Fruit fly (Drosophila melanogaster): Measurements from ENCODE around the gene GMF.

GMF gene

DNA sequence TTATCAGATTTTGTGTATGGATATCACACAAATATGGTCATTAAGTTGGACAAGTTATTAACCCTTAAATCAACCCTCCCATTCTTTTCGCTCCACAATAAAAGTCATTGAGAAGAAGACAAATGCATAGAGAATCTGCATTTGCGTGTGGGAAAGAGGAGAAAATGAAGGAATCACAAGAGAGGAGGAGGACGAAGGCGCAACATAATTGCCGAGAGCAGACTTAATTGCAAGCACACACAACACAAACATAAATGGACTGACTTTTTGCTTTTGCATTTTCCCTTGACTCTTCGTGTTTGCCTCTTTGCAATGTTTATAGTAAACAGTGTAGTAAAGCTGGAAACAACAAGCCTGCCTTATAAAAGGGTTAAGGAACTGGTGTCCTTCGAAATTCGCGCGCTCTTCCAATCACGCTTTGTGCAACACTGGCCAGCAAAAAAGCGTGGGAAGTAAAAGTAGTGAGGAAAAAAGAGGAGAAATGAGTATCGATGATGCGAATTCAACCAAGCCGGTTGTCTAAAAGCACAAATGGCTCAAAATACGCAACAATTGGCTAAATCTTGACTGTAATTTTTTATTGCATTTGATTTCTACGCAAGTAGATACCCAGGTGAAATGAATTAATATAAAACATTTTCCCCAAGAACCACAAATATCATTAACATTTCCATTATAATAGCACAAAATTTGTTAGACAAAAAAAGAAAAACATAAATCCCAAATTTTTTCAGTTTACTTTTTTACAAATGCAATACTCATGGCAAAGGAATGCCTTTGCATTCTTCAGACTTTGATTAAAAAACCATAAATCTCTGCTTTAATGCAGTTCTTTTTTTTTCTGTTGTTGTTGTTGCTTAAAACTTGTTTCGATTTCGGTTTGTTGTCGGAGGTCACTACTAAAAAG, 35.3 kb downstream of the GMF start:
- TF ChIP-seq ham (GFP tag; IDR thresholded peaks at IDR 0.05) = no peak
- TF ChIP-seq CG7372 (GFP tag; IDR thresholded peaks at IDR 0.05) = no peak
- TF ChIP-seq btn (GFP tag; optimal IDR thresholded peaks at IDR 0.05) = no peak
- no peak for TF ChIP-seq Ssrp (tag; optimal IDR thresholded peaks at IDR 0.05)
- peak; percentile 75 for TF ChIP-seq sens (GFP tag)
- peak; percentile 27 for TF ChIP-seq nom (GFP tag; optimal IDR thresholded peaks at IDR 0.05)

DNA sequence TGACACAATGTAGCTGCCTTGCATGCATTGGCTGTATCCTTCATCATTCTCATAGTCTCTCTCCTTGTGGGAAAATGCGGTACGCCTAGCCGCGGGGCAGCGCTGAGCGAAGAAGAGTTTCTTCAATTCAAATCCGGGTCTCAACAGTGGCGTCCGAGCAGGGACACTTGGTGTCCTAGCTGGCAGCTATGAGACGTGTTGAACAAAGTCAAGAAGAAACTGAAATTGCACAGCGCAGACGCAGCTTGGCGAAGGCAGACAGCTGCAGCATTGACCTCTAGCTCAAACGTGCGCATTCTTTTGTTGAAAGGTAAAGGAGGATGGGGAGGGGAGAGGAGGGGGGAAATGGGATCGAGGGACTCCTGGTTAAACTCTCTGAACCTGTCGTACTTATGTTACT, 39.0 kb downstream of the GMF start:
- peak; percentile 36 for TF ChIP-seq stwl (tag; optimal IDR thresholded peaks at IDR 0.05)
- no peak for TF ChIP-seq ATbp (GFP tag; optimal IDR thresholded peaks at IDR 0.05)
- TF ChIP-seq CG15073 (GFP tag; optimal IDR thresholded peaks at IDR 0.05) = peak; percentile 86
- TF ChIP-seq CG14050 (GFP tag; IDR thresholded peaks at IDR 0.05) = no peak
- TF ChIP-seq knrl (GFP tag; IDR thresholded peaks at IDR 0.05; ENCODE audit: partially characterized antibody) = peak; percentile 14; the same call in 1 of the 3 replicates
- peak; percentile 4 for TF ChIP-seq D (optimal IDR thresholded peaks at IDR 0.05)
- no peak for TF ChIP-seq D (GFP tag; optimal IDR thresholded peaks at IDR 0.05)
- peak; percentile 57; the same call in 1 of the 2 replicates for TF ChIP-seq crol (GFP tag; IDR thresholded peaks at IDR 0.05)
- TF ChIP-seq CG1832 (GFP tag; optimal IDR thresholded peaks at IDR 0.05) = peak; percentile 15
- peak; percentile 94 for TF ChIP-seq CG18011 (GFP tag; optimal IDR thresholded peaks at IDR 0.05)
- TF ChIP-seq CG16779 (GFP tag; IDR thresholded peaks at IDR 0.05) = peak; percentile 32; the same call in 1 of the 2 replicates
- no peak for TF ChIP-seq sisA (GFP tag; IDR thresholded peaks at IDR 0.05)
- 0 out of 3 replicates have a peak, but pooled peaks have one; percentile 72 for TF ChIP-seq CG2199 (GFP tag; IDR thresholded peaks at IDR 0.05)
- peak; percentile 19 for TF ChIP-seq ewg (GFP tag; optimal IDR thresholded peaks at IDR 0.05)
- 0 out of 2 replicates have a peak, but pooled peaks have one; percentile 36 for TF ChIP-seq CG5953 (GFP tag; IDR thresholded peaks at IDR 0.05)
- TF ChIP-seq CG15479 (GFP tag; optimal IDR thresholded peaks at IDR 0.05) = peak; percentile 11

DNA sequence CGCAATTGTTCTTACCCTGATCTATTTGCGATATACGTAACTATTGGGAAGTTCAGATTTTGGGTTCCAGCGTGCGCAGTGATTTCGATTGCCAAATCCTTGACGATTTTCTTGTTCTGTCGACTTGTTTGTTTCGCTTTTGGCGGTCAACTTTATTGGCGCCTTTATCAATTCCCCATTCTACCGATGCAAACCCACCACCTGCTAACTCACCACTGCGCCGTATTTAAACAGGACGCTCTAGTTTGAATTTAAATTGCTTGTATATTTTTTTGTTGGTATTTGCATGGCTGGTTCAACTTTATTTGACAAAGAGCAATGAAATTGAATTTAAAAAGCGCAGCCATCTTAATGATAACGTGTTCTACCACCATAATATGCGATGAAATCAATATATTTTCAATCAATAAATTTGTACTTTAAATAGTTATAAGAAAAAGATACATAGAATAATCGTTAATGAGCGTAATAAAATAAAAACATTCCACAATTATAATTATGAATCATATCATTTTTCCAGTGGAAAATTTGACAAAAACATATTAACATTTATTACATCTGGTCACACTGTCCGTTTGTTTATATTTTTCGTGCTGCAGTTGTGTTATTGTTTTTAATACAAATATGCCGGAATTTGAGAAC, 41.1 kb downstream of the GMF start, which contains the start of the genes twe and CG4935:
Gene twe, minus strand, starts transcription at position 302 of the 642 bp plus-strand sequence.
Gene CG4935, plus strand, starts transcription at position 566 of the 642 bp plus-strand sequence.
- TF ChIP-seq BEAF-32 (GFP tag; optimal IDR thresholded peaks at IDR 0.05) = peak; percentile 9
- TF ChIP-seq CG17328 (GFP tag; IDR thresholded peaks at IDR 0.05) = no peak
- no peak for TF ChIP-seq Doc2 (GFP tag; IDR thresholded peaks at IDR 0.05)
- TF ChIP-seq kay (GFP tag; optimal IDR thresholded peaks at IDR 0.05) = peak; percentile 29
- peak; percentile 37 for TF ChIP-seq CTCF (GFP tag; optimal IDR thresholded peaks at IDR 0.05)
- peak; percentile 2 for TF ChIP-seq CG7556 (GFP tag; optimal IDR thresholded peaks at IDR 0.05)
- no peak for TF ChIP-seq CG4854 (GFP tag; optimal IDR thresholded peaks at IDR 0.05)
- no peak for TF ChIP-seq D19A (tag; optimal IDR thresholded peaks at IDR 0.05)
- no peak for TF ChIP-seq NFAT (GFP tag; IDR thresholded peaks at IDR 0.05)
- peak; percentile 46 for TF ChIP-seq stwl (tag; optimal IDR thresholded peaks at IDR 0.05)
- TF ChIP-seq ham (GFP tag; IDR thresholded peaks at IDR 0.05) = no peak
- TF ChIP-seq CG8924 (tag; optimal IDR thresholded peaks at IDR 0.05) = peak; percentile 27
- TF ChIP-seq zf30C (GFP tag; optimal IDR thresholded peaks at IDR 0.05) = peak; percentile 20
- TF ChIP-seq CG1024 (GFP tag; IDR thresholded peaks at IDR 0.05) = no peak
- peak; percentile 14 for TF ChIP-seq grau (tag; optimal IDR thresholded peaks at IDR 0.05)
- peak; percentile 1 for TF ChIP-seq HmgZ (tag; optimal IDR thresholded peaks at IDR 0.05)
- no peak for TF ChIP-seq pum (GFP tag; optimal IDR thresholded peaks at IDR 0.05)
- TF ChIP-seq CG10267 (tag; optimal IDR thresholded peaks at IDR 0.05) = peak; percentile 26
- TF ChIP-seq Hey (tag; optimal IDR thresholded peaks at IDR 0.05) = no peak
- TF ChIP-seq Blimp-1 (GFP tag; optimal IDR thresholded peaks at IDR 0.05) = no peak
- peak; percentile 77 for TF ChIP-seq E2f2 (GFP tag; IDR thresholded peaks at IDR 0.05)
- peak; percentile 48 for TF ChIP-seq Xbp1 (GFP tag; optimal IDR thresholded peaks at IDR 0.05)
- TF ChIP-seq row (GFP tag; IDR thresholded peaks at IDR 0.05) = peak; percentile 26; the same call in 1 of the 3 replicates
- no peak for TF ChIP-seq sc (optimal IDR thresholded peaks at IDR 0.05)
- TF ChIP-seq sc (GFP tag; optimal IDR thresholded peaks at IDR 0.05) = no peak
- no peak for TF ChIP-seq CG11695 (GFP tag; IDR thresholded peaks at IDR 0.05)
- no peak for TF ChIP-seq Nf-YB (GFP tag; optimal IDR thresholded peaks at IDR 0.05)

All from whole organism, embryonic.